Fruit fly (Drosophila melanogaster) whole organism, wandering third instar larva: ENCODE measurements around the gene Ack.

Experiments
- Abd-B ChIP-seq: fragments of >200 bp; optimal IDR thresholded peaks from 2 replicates; lab custom pipeline; 2017; ENCODE audit warnings: missing biosample characterization, missing genetic modification characterization
- CG32264 ChIP-seq: fragments of 200-800 bp; sonication (Bioruptor generic); optimal IDR thresholded peaks from 2 replicates; lab custom pipeline; 2016; ENCODE audit warnings: missing biosample characterization, missing genetic modification characterization
- CG9705 ChIP-seq: fragments of 200-800 bp; sonication (Bioruptor generic); optimal IDR thresholded peaks from 2 replicates; lab custom pipeline; 2018; ENCODE audit warnings: missing biosample characterization, mild to moderate bottlenecking, missing genetic modification characterization
- CrebA ChIP-seq: fragments of 200-800 bp; sonication (Bioruptor generic); optimal IDR thresholded peaks from 2 replicates; lab custom pipeline; 2016; ENCODE audit warnings: missing biosample characterization, mild to moderate bottlenecking, missing genetic modification characterization, borderline replicate concordance
- Dfd ChIP-seq: fragments of >200 bp; optimal IDR thresholded peaks from 2 replicates; lab custom pipeline; 2017; ENCODE audit warnings: missing biosample characterization, missing genetic modification characterization
- Dif ChIP-seq: fragments of 200-275, 200-300 bp; sonication (Bioruptor generic); optimal IDR thresholded peaks from 2 replicates; lab custom pipeline; 2018; ENCODE audit warnings: missing biosample characterization, missing genetic modification characterization; ENCODE audit not compliant: partially characterized antibody
- GATAd ChIP-seq: sonication (Bioruptor generic); optimal IDR thresholded peaks from 2 replicates; lab custom pipeline; 2016; ENCODE audit warnings: missing biosample characterization, missing genetic modification characterization
- HLH106 ChIP-seq: fragments of 200-800 bp; optimal IDR thresholded peaks from 3 replicates; lab custom pipeline; 2019; ENCODE audit warnings: missing biosample characterization, mild to moderate bottlenecking, missing genetic modification characterization, moderate library complexity
- Hnf4 ChIP-seq: fragments of 200-800 bp; sonication (Bioruptor generic); optimal IDR thresholded peaks from 2 replicates; lab custom pipeline; 2016; ENCODE audit warnings: missing biosample characterization, mild to moderate bottlenecking, missing genetic modification characterization
- Hr78 ChIP-seq: fragments of >200 bp; optimal IDR thresholded peaks from 2 replicates; lab custom pipeline; 2017; ENCODE audit warnings: missing biosample characterization, missing genetic modification characterization
- Hr83 ChIP-seq: fragments of 200-300 bp; sonication (Bioruptor generic); optimal IDR thresholded peaks from 2 replicates; lab custom pipeline; 2016; ENCODE audit warnings: missing biosample characterization, mild to moderate bottlenecking, missing genetic modification characterization, moderate library complexity; ENCODE audit not compliant: poor library complexity, severe bottlenecking
- Mio ChIP-seq: sonication (Bioruptor generic); optimal IDR thresholded peaks from 2 replicates; lab custom pipeline; 2016; ENCODE audit warnings: missing biosample characterization, missing genetic modification characterization
- Myc ChIP-seq: fragments of >200 bp; optimal IDR thresholded peaks from 2 replicates; lab custom pipeline; 2017
- N ChIP-seq: fragments of >200 bp; optimal IDR thresholded peaks from 2 replicates; lab custom pipeline; 2018; ENCODE audit warnings: missing biosample characterization, missing external identifiers, missing genetic modification characterization
- OdsH ChIP-seq: fragments of 200-800 bp; sonication (Bioruptor generic); optimal IDR thresholded peaks from 2 replicates; lab custom pipeline; 2016; ENCODE audit warnings: missing biosample characterization, mild to moderate bottlenecking, missing genetic modification characterization
- Rel ChIP-seq, 2 experiments: fragments of 200-800 bp; sonication (Bioruptor generic) in 1 of 2; optimal IDR thresholded peaks; 2 replicates in 1 of 2; 3 replicates in 1 of 2; lab custom pipeline; 2016 to 2019; ENCODE audit warnings: mild to moderate bottlenecking in 2 of 2, missing biosample characterization in 2 of 2, missing genetic modification characterization in 2 of 2, moderate library complexity in 1 of 2
- Sp1 ChIP-seq: fragments of 200-800 bp; sonication (Bioruptor generic); optimal IDR thresholded peaks from 3 replicates; lab custom pipeline; 2019; ENCODE audit warnings: missing biosample characterization, mild to moderate bottlenecking, missing genetic modification characterization, moderate library complexity
- br ChIP-seq: fragments of 200-800 bp; sonication (Bioruptor generic); optimal IDR thresholded peaks from 2 replicates; lab custom pipeline; 2016; ENCODE audit warnings: missing biosample characterization, missing genetic modification characterization
- brk ChIP-seq: fragments of 200-800 bp; sonication (Bioruptor generic); optimal IDR thresholded peaks from 2 replicates; lab custom pipeline; 2016; ENCODE audit warnings: missing biosample characterization, mild to moderate bottlenecking, missing genetic modification characterization
- dl ChIP-seq, 2 experiments: fragments of 175-275, 200-275 bp in 1 of 2; fragments of 200-275 bp in 1 of 2; sonication (Bioruptor generic); optimal IDR thresholded peaks; lab custom pipeline; 2018; ENCODE audit warnings: mild to moderate bottlenecking in 2 of 2, missing biosample characterization in 2 of 2, missing genetic modification characterization in 2 of 2, moderate library complexity in 2 of 2; ENCODE audit not compliant: partially characterized antibody in 2 of 2, insufficient read depth in 1 of 2
- dmrt93B ChIP-seq: fragments of 200-800 bp; sonication (Bioruptor generic); optimal IDR thresholded peaks from 2 replicates; lab custom pipeline; 2018; ENCODE audit warnings: missing biosample characterization, mild to moderate bottlenecking, missing genetic modification characterization
- dsf ChIP-seq: sonication (Bioruptor generic); optimal IDR thresholded peaks from 2 replicates; lab custom pipeline; 2016; ENCODE audit warnings: missing biosample characterization, missing genetic modification characterization, borderline replicate concordance
- ey ChIP-seq: fragments of 200-800 bp; sonication (Bioruptor generic); optimal IDR thresholded peaks from 2 replicates; lab custom pipeline; 2016; ENCODE audit warnings: missing biosample characterization, missing genetic modification characterization
- foxo ChIP-seq, 2 experiments: fragments of 200-800 bp; sonication (Bioruptor generic); optimal IDR thresholded peaks; 2 replicates in 1 of 2; 3 replicates in 1 of 2; lab custom pipeline; 2016 to 2017; ENCODE audit warnings: missing biosample characterization in 2 of 2, missing genetic modification characterization in 2 of 2
- fru ChIP-seq: fragments of 200-800 bp; sonication (Bioruptor generic); optimal IDR thresholded peaks from 3 replicates; lab custom pipeline; 2016; ENCODE audit warnings: missing biosample characterization, mild to moderate bottlenecking, missing genetic modification characterization
- h ChIP-seq: fragments of 200-800 bp; sonication (Bioruptor generic); optimal IDR thresholded peaks from 3 replicates; lab custom pipeline; 2016; ENCODE audit warnings: missing biosample characterization, mild to moderate bottlenecking, missing genetic modification characterization
- lola ChIP-seq: fragments of >200 bp; optimal IDR thresholded peaks from 2 replicates; lab custom pipeline; 2017; ENCODE audit warnings: missing biosample characterization, missing genetic modification characterization
- pan ChIP-seq: fragments of >200 bp; optimal IDR thresholded peaks from 2 replicates; lab custom pipeline; 2017
- psq ChIP-seq: fragments of 200-800 bp; sonication (Bioruptor generic); optimal IDR thresholded peaks from 3 replicates; lab custom pipeline; 2017; ENCODE audit warnings: missing biosample characterization, mild to moderate bottlenecking, missing genetic modification characterization, moderate library complexity
- rgr ChIP-seq: fragments of 200-800 bp; sonication (Bioruptor generic); optimal IDR thresholded peaks from 3 replicates; lab custom pipeline; 2016; ENCODE audit warnings: missing biosample characterization, mild to moderate bottlenecking, missing genetic modification characterization
- sage ChIP-seq: fragments of 200-800 bp; sonication (Bioruptor generic); optimal IDR thresholded peaks from 2 replicates; lab custom pipeline; 2016; ENCODE audit warnings: missing biosample characterization, mild to moderate bottlenecking, missing genetic modification characterization
- sv ChIP-seq: fragments of 200-800 bp; sonication (Bioruptor generic); optimal IDR thresholded peaks from 3 replicates; lab custom pipeline; 2016; ENCODE audit warnings: missing biosample characterization, missing genetic modification characterization
- tai ChIP-seq: sonication (Bioruptor generic); optimal IDR thresholded peaks from 2 replicates; lab custom pipeline; 2016; ENCODE audit warnings: missing biosample characterization, missing genetic modification characterization
- usp ChIP-seq: fragments of >200 bp; optimal IDR thresholded peaks from 2 replicates; lab custom pipeline; 2017; ENCODE audit warnings: missing biosample characterization, missing genetic modification characterization
- woc ChIP-seq: sonication (Bioruptor generic); optimal IDR thresholded peaks from 2 replicates; lab custom pipeline; 2016; ENCODE audit warnings: missing biosample characterization, mild to moderate bottlenecking, missing genetic modification characterization

The Ack gene

dm6 chr3L:4157852-4158251 is 49.9 kb downstream of the Ack start:
- TF ChIP-seq CrebA (GFP tag; lab: Kevin White, UChicago) (no peak), fru (no peak), lola (GFP tag; lab: Kevin White, UChicago) (no peak), sv (GFP tag; lab: Kevin White, UChicago) (no peak), Abd-B (GFP tag; lab: Kevin White, UChicago) (no peak), Mio (no peak), Hnf4 (GFP tag; lab: Kevin White, UChicago) (no peak)

dm6 chr3L:4158361-4158760 is 50.4 kb downstream of the Ack start:
- peak; percentile 19 for TF ChIP-seq woc (GFP tag; lab: Kevin White, UChicago)
- peak; percentile 40 for TF ChIP-seq sage (GFP tag; lab: Kevin White, UChicago)
- TF ChIP-seq N (GFP tag; lab: Kevin White, UChicago): no peak
- TF ChIP-seq CrebA (GFP tag; lab: Kevin White, UChicago): no peak
- TF ChIP-seq ey (GFP tag; lab: Kevin White, UChicago): peak; percentile 61
- no peak for TF ChIP-seq Hr78 (GFP tag; lab: Kevin White, UChicago)
- no peak for TF ChIP-seq lola (GFP tag; lab: Kevin White, UChicago)
- TF ChIP-seq OdsH: peak; percentile 49
- peak; percentile 34 for TF ChIP-seq dmrt93B (GFP tag; lab: Kevin White, UChicago)
- TF ChIP-seq Myc (lab: Kevin White, UChicago): no peak
- no peak for TF ChIP-seq dl (GFP tag; optimal IDR thresholded peaks at IDR 0.05; lab: Kevin White, UChicago; ENCODE audit: insufficient read depth in 1 of 2, partially characterized antibody in 2 of 2)
- TF ChIP-seq Dfd (GFP tag; lab: Kevin White, UChicago): no peak
- peak; percentile 72 for TF ChIP-seq Sp1
- TF ChIP-seq Abd-B (GFP tag; lab: Kevin White, UChicago): no peak
- no peak for TF ChIP-seq Hr83 (GFP tag; lab: Kevin White, UChicago)
- TF ChIP-seq CG32264 (GFP tag; lab: Kevin White, UChicago): no peak
- TF ChIP-seq CG9705 (GFP tag; lab: Kevin White, UChicago): peak; percentile 38
- no peak for TF ChIP-seq pan (lab: Kevin White, UChicago)
- peak; percentile 37 for TF ChIP-seq Hnf4 (GFP tag; lab: Kevin White, UChicago)
- peak; percentile 54 for TF ChIP-seq br (GFP tag; lab: Kevin White, UChicago)
- TF ChIP-seq h (GFP tag; lab: Kevin White, UChicago): peak; percentile 76
- TF ChIP-seq usp (GFP tag; lab: Kevin White, UChicago): no peak
- TF ChIP-seq sv (GFP tag; lab: Kevin White, UChicago): no peak
- peak; percentile 75 for TF ChIP-seq rgr
- TF ChIP-seq brk (GFP tag; lab: Kevin White, UChicago): peak; percentile 60
- peak; percentile 78 for TF ChIP-seq HLH106 (tag; lab: Kevin White, UChicago)
- TF ChIP-seq foxo (GFP tag; optimal IDR thresholded peaks at IDR 0.05; lab: Kevin White, UChicago): peak in 1 of 2 experiments; percentile 70
- TF ChIP-seq psq: peak; percentile 38
- TF ChIP-seq fru: peak; percentile 67
- no peak for TF ChIP-seq dsf (GFP tag; lab: Kevin White, UChicago)

dm6 chr3L:4159264-4159663 is 51.3 kb downstream of the Ack start:
- TF ChIP-seq Rel (GFP tag; optimal IDR thresholded peaks at IDR 0.05; lab: Kevin White, UChicago): no peak
- TF ChIP-seq Rel (tag; optimal IDR thresholded peaks at IDR 0.05; lab: Kevin White, UChicago): no peak
- no peak for TF ChIP-seq dmrt93B (GFP tag; lab: Kevin White, UChicago)
- no peak for TF ChIP-seq Myc (lab: Kevin White, UChicago)
- TF ChIP-seq CG32264 (GFP tag; lab: Kevin White, UChicago): no peak
- TF ChIP-seq foxo (GFP tag; optimal IDR thresholded peaks at IDR 0.05; lab: Kevin White, UChicago): no peak
- TF ChIP-seq woc (GFP tag; lab: Kevin White, UChicago): no peak
- no peak for TF ChIP-seq brk (GFP tag; lab: Kevin White, UChicago)
- no peak for TF ChIP-seq lola (GFP tag; lab: Kevin White, UChicago)
- no peak for TF ChIP-seq ey (GFP tag; lab: Kevin White, UChicago)
- no peak for TF ChIP-seq Dif
- no peak for TF ChIP-seq usp (GFP tag; lab: Kevin White, UChicago)
- TF ChIP-seq tai (GFP tag; lab: Kevin White, UChicago): no peak
- no peak for TF ChIP-seq HLH106 (tag; lab: Kevin White, UChicago)
- no peak for TF ChIP-seq GATAd
